Worm (Caenorhabditis elegans) whole organism, early embryonic: ENCODE results near the gene C16D2.1.

Experiments
- B0310.2 ChIP-seq: sonication (generic microtip); optimal IDR thresholded peaks from 2 replicates; lab custom pipeline; 2016; ENCODE audit warnings: mild to moderate bottlenecking, missing genetic modification characterization, missing compliant biosample characterization
- F13C5.2 ChIP-seq: sonication (generic microtip); optimal IDR thresholded peaks from 2 replicates; lab custom pipeline; 2017; ENCODE audit warnings: mild to moderate bottlenecking, missing genetic modification characterization, inconsistent platforms, missing compliant biosample characterization
- aly-1 ChIP-seq: sonication (generic microtip); optimal IDR thresholded peaks from 2 replicates; lab custom pipeline; 2016; ENCODE audit warnings: missing genetic modification characterization, missing compliant biosample characterization
- ama-1 ChIP-seq: fragments of 150-350 bp; optimal IDR thresholded peaks from 2 replicates; lab custom pipeline; 2014
- ceh-13 ChIP-seq: fragments of 200-800 bp; sonication (Bioruptor generic); optimal IDR thresholded peaks from 2 replicates; lab custom pipeline; 2018; ENCODE audit warnings: mild to moderate bottlenecking, missing genetic modification characterization, missing compliant biosample characterization
- ceh-36 ChIP-seq: sonication (generic microtip); optimal IDR thresholded peaks from 2 replicates; lab custom pipeline; 2016; ENCODE audit warnings: missing genetic modification characterization, inconsistent platforms, missing compliant biosample characterization
- ets-7 ChIP-seq: sonication (generic microtip); optimal IDR thresholded peaks from 2 replicates; lab custom pipeline; 2016; ENCODE audit warnings: missing genotype, missing genetic modification characterization, missing compliant biosample characterization
- flt-1 ChIP-seq: fragments of 200-800 bp; sonication (Bioruptor generic); IDR thresholded peaks from 2 replicates; pipeline ENCODE4 v1.3.6; 2022; ENCODE audit warnings: missing genetic modification characterization, missing compliant biosample characterization
- hmbx-1 ChIP-seq: sonication (generic microtip); optimal IDR thresholded peaks from 2 replicates; lab custom pipeline; 2016; ENCODE audit warnings: mild to moderate bottlenecking, missing genetic modification characterization, missing compliant biosample characterization
- hmg-4 ChIP-seq: fragments of 200-800 bp; sonication (Bioruptor generic); optimal IDR thresholded peaks from 2 replicates; lab custom pipeline; 2018; ENCODE audit warnings: mild to moderate bottlenecking, missing genetic modification characterization, missing compliant biosample characterization
- hnd-1 ChIP-seq: sonication (generic microtip); optimal IDR thresholded peaks from 2 replicates; lab custom pipeline; 2016; ENCODE audit warnings: missing genetic modification characterization, missing compliant biosample characterization
- pes-1 ChIP-seq: fragments of 200-800 bp; sonication (Bioruptor generic); IDR thresholded peaks from 2 replicates; pipeline ENCODE4 v1.3.6; 2022; ENCODE audit warnings: missing genetic modification reagents, missing genetic modification characterization, missing compliant biosample characterization
- scrt-1 ChIP-seq: fragments of 200-800 bp; sonication (Bioruptor generic); IDR thresholded peaks from 2 replicates; pipeline ENCODE4 v1.3.6; 2022; ENCODE audit warnings: missing genetic modification characterization, missing compliant biosample characterization
- sea-1 ChIP-seq: fragments of 200-800 bp; sonication (Bioruptor generic); conservative IDR thresholded peaks from 2 replicates; pipeline ENCODE4 v1.3.6; 2022; ENCODE audit warnings: missing genetic modification characterization, missing compliant biosample characterization
- tbx-11 ChIP-seq: fragments of 200-800 bp; sonication (Bioruptor generic); IDR thresholded peaks from 2 replicates; pipeline ENCODE4 v1.3.6; 2022; ENCODE audit warnings: missing genetic modification characterization, missing compliant biosample characterization
- tbx-37 ChIP-seq: fragments of 200-800 bp; sonication (Bioruptor generic); conservative IDR thresholded peaks from 2 replicates; pipeline ENCODE4 v1.3.6; 2022; ENCODE audit warnings: missing genetic modification reagents, missing genetic modification characterization, missing compliant biosample characterization
- tra-4 ChIP-seq: sonication (generic microtip); optimal IDR thresholded peaks from 2 replicates; lab custom pipeline; 2017; ENCODE audit warnings: missing genetic modification characterization, missing compliant biosample characterization

The C16D2.1 gene

ce11 chrII:9163348-9163747, 31.9 kb downstream of the C16D2.1 start:
- TF ChIP-seq ama-1 (lab: Kevin White, UChicago) (peak; percentile 26), tbx-37 (GFP tag; lab: Robert Waterston, UW) (no peak)

ce11 chrII:9165762-9166460, 34.4 kb downstream of the C16D2.1 start, which contains the start of gene W07A12.8:
Gene W07A12.8 (minus strand): TSS chrII:9165812.
- no peak for TF ChIP-seq pes-1 (GFP tag; lab: Robert Waterston, UW)
- TF ChIP-seq ets-7: no peak
- TF ChIP-seq tra-4 (tag; lab: Kevin White, UChicago): no peak
- no peak for TF ChIP-seq tbx-37 (GFP tag; lab: Robert Waterston, UW)
- no peak for TF ChIP-seq flt-1

- TF ChIP-seq ceh-13 (no peak), tra-4 (tag; lab: Kevin White, UChicago) (no peak), ama-1 (lab: Kevin White, UChicago) (no peak), F13C5.2 (tag; lab: Kevin White, UChicago) (no peak), pes-1 (GFP tag; lab: Robert Waterston, UW) (no peak), scrt-1 (GFP tag; lab: Robert Waterston, UW) (no peak), tbx-11 (GFP tag; lab: Robert Waterston, UW) (no peak), hmbx-1 (no peak), flt-1 (no peak)
These were observed 36.3 kb downstream of the C16D2.1 start, which contains the start of gene T23G7.3 for ce11 chrII:9167730-9168129. Gene T23G7.3 (minus strand): TSS chrII:9167830.

- TF ChIP-seq tra-4 (tag; lab: Kevin White, UChicago): no peak
These were observed 38.0 kb downstream of the C16D2.1 start, which contains the start of gene dpl-1 for ce11 chrII:9169450-9169960. Gene dpl-1 (plus strand): TSS chrII:9169910.

- TF ChIP-seq tbx-37 (GFP tag; lab: Robert Waterston, UW) (no peak), hmbx-1 (no peak), ceh-13 (no peak), ama-1 (lab: Kevin White, UChicago) (no peak), tbx-11 (GFP tag; lab: Robert Waterston, UW) (no peak), B0310.2 (tag; lab: Kevin White, UChicago) (no peak), sea-1 (GFP tag; lab: Robert Waterston, UW) (no peak), pes-1 (GFP tag; lab: Robert Waterston, UW) (no peak), scrt-1 (GFP tag; lab: Robert Waterston, UW) (no peak)
These were observed 38.6 kb downstream of the C16D2.1 start for ce11 chrII:9170048-9170447.

ce11 chrII:9170851-9171250, 39.4 kb downstream of the C16D2.1 start:
- TF ChIP-seq hmg-4 (GFP tag; lab: Kevin White, UChicago) (no peak), F13C5.2 (tag; lab: Kevin White, UChicago) (no peak), ets-7 (no peak), flt-1 (no peak), B0310.2 (tag; lab: Kevin White, UChicago) (no peak), hmbx-1 (no peak), tra-4 (tag; lab: Kevin White, UChicago) (no peak), pes-1 (GFP tag; lab: Robert Waterston, UW) (no peak), hnd-1 (tag; lab: Kevin White, UChicago) (no peak), tbx-11 (GFP tag; lab: Robert Waterston, UW) (no peak), ama-1 (lab: Kevin White, UChicago) (no peak), scrt-1 (GFP tag; lab: Robert Waterston, UW) (no peak), ceh-36 (tag; lab: Kevin White, UChicago) (no peak)

- TF ChIP-seq tbx-37 (GFP tag; lab: Robert Waterston, UW) (no peak), sea-1 (GFP tag; lab: Robert Waterston, UW) (no peak), hmg-4 (GFP tag; lab: Kevin White, UChicago) (no peak), hmbx-1 (no peak), ama-1 (lab: Kevin White, UChicago) (no peak), ceh-13 (no peak), tra-4 (tag; lab: Kevin White, UChicago) (no peak), tbx-11 (GFP tag; lab: Robert Waterston, UW) (no peak), scrt-1 (GFP tag; lab: Robert Waterston, UW) (no peak), flt-1 (no peak), hnd-1 (tag; lab: Kevin White, UChicago) (no peak), ets-7 (no peak), aly-1 (no peak)
These were observed 40.2 kb downstream of the C16D2.1 start for ce11 chrII:9171466-9172187.

- TF ChIP-seq ets-7 (no peak), ceh-36 (tag; lab: Kevin White, UChicago) (no peak), tra-4 (tag; lab: Kevin White, UChicago) (no peak), tbx-11 (GFP tag; lab: Robert Waterston, UW) (no peak), tbx-37 (GFP tag; lab: Robert Waterston, UW) (no peak), ama-1 (lab: Kevin White, UChicago) (no peak), flt-1 (no peak), hmbx-1 (no peak), pes-1 (GFP tag; lab: Robert Waterston, UW) (no peak), hmg-4 (GFP tag; lab: Kevin White, UChicago) (no peak), B0310.2 (tag; lab: Kevin White, UChicago) (no peak), scrt-1 (GFP tag; lab: Robert Waterston, UW) (no peak), F13C5.2 (tag; lab: Kevin White, UChicago) (no peak), sea-1 (GFP tag; lab: Robert Waterston, UW) (no peak), aly-1 (no peak)
These were observed 41.4 kb downstream of the C16D2.1 start, which contains the start of gene T23G7.2 for ce11 chrII:9172849-9173248. Gene T23G7.2 (minus strand): TSS chrII:9172949.
